Worm (Caenorhabditis elegans) whole organism, young adult: ENCODE results near the gene Y66H1A.8.

Source experiments
- B0261.1 ChIP-seq: sonication (generic microtip); optimal IDR thresholded peaks from 2 replicates; lab custom pipeline; 2016; ENCODE audit warnings: mild to moderate bottlenecking, missing genetic modification characterization, moderate library complexity, missing compliant biosample characterization
- B0336.3 ChIP-seq: fragments of 200-800 bp; sonication (Bioruptor generic); IDR thresholded peaks from 2 replicates; pipeline ENCODE4 v1.3.6; 2022; ENCODE audit warnings: missing genetic modification characterization, missing compliant biosample characterization
- C06A6.2 ChIP-seq: fragments of 200-800 bp; sonication (Bioruptor generic); conservative IDR thresholded peaks from 2 replicates; pipeline ENCODE4 v1.3.6; 2022; ENCODE audit warnings: missing genetic modification characterization, missing compliant biosample characterization
- C17E4.6 ChIP-seq: fragments of 200-800 bp; sonication (Bioruptor generic); IDR thresholded peaks from 2 replicates; pipeline ENCODE4 v1.3.6; 2022; ENCODE audit warnings: missing genetic modification reagents, missing genetic modification characterization, missing compliant biosample characterization
- F10E7.11 ChIP-seq: sonication (generic microtip); optimal IDR thresholded peaks from 2 replicates; lab custom pipeline; 2017; ENCODE audit warnings: mild to moderate bottlenecking, missing genetic modification characterization, moderate library complexity, missing compliant biosample characterization
- F33H1.4 ChIP-seq: fragments of 200-800 bp; sonication (Bioruptor generic); IDR thresholded peaks from 2 replicates; pipeline ENCODE4 v1.3.6; 2022; ENCODE audit warnings: missing genetic modification reagents, missing genetic modification characterization, missing compliant biosample characterization
- F57A8.1 ChIP-seq: fragments of 200-800 bp; sonication (Bioruptor generic); optimal IDR thresholded peaks from 2 replicates; lab custom pipeline; 2018; ENCODE audit warnings: mild to moderate bottlenecking, missing genetic modification characterization, moderate library complexity, missing compliant biosample characterization
- F57C9.4 ChIP-seq: sonication (generic microtip); optimal IDR thresholded peaks from 2 replicates; lab custom pipeline; 2017; ENCODE audit warnings: mild to moderate bottlenecking, missing genetic modification characterization, missing compliant biosample characterization
- K12H6.12 ChIP-seq: fragments of 200-800 bp; sonication (Bioruptor generic); optimal IDR thresholded peaks from 2 replicates; lab custom pipeline; 2018; ENCODE audit warnings: mild to moderate bottlenecking, missing genetic modification characterization, missing compliant biosample characterization
- T26A5.8 ChIP-seq: sonication (generic microtip); optimal IDR thresholded peaks from 2 replicates; lab custom pipeline; 2016; ENCODE audit warnings: missing genetic modification characterization, missing compliant biosample characterization
- Y53G8AR.9 ChIP-seq: fragments of 200-800 bp; sonication (Bioruptor generic); conservative IDR thresholded peaks from 2 replicates; pipeline ENCODE4 v1.3.6; 2022; ENCODE audit warnings: missing genetic modification reagents, missing genetic modification characterization, missing compliant biosample characterization
- Y95B8A.8 ChIP-seq: fragments of 200-800 bp; sonication (Bioruptor generic); IDR thresholded peaks from 2 replicates; pipeline ENCODE4 v1.3.6; 2022; ENCODE audit warnings: missing genetic modification reagents, missing genetic modification characterization, missing compliant biosample characterization
- aptf-3 ChIP-seq: fragments of 200-800 bp; sonication (Bioruptor generic); IDR thresholded peaks from 2 replicates; pipeline ENCODE4 v1.3.6; 2022; ENCODE audit warnings: missing genetic modification characterization, missing compliant biosample characterization
- atf-7 ChIP-seq: sonication (generic microtip); optimal IDR thresholded peaks from 2 replicates; lab custom pipeline; 2017; ENCODE audit warnings: mild to moderate bottlenecking, missing genetic modification characterization, missing compliant biosample characterization
- athp-1 ChIP-seq: sonication (generic microtip); optimal IDR thresholded peaks from 2 replicates; lab custom pipeline; 2017; ENCODE audit warnings: mild to moderate bottlenecking, missing genetic modification characterization, missing compliant biosample characterization
- attf-5 ChIP-seq: fragments of 200-800 bp; sonication (Bioruptor generic); optimal IDR thresholded peaks from 2 replicates; lab custom pipeline; 2018; ENCODE audit warnings: mild to moderate bottlenecking, missing genetic modification characterization, missing compliant biosample characterization
- bed-2 ChIP-seq: fragments of 200-800 bp; sonication (Bioruptor generic); IDR thresholded peaks from 2 replicates; pipeline ENCODE4 v1.3.6; 2022; ENCODE audit warnings: missing genetic modification reagents, missing genetic modification characterization, missing compliant biosample characterization
- ccch-3 ChIP-seq: fragments of 200-800 bp; sonication (Bioruptor generic); optimal IDR thresholded peaks from 2 replicates; lab custom pipeline; 2018; ENCODE audit warnings: mild to moderate bottlenecking, missing genetic modification characterization, missing compliant biosample characterization
- chd-7 ChIP-seq: sonication (generic microtip); optimal IDR thresholded peaks from 2 replicates; lab custom pipeline; 2016; ENCODE audit warnings: mild to moderate bottlenecking, missing genetic modification characterization, moderate library complexity, missing compliant biosample characterization
- egrh-3 ChIP-seq: fragments of 200-800 bp; sonication (Bioruptor generic); IDR thresholded peaks from 2 replicates; pipeline ENCODE4 v1.3.6; 2022; ENCODE audit warnings: missing genetic modification reagents, missing genetic modification characterization, missing compliant biosample characterization
- fkh-3 ChIP-seq: sonication (generic microtip); optimal IDR thresholded peaks from 2 replicates; lab custom pipeline; 2016; ENCODE audit warnings: mild to moderate bottlenecking, missing genetic modification characterization, missing compliant biosample characterization
- gei-17 ChIP-seq: fragments of 200-800 bp; sonication (Bioruptor generic); optimal IDR thresholded peaks from 2 replicates; lab custom pipeline; 2018; ENCODE audit warnings: mild to moderate bottlenecking, missing genetic modification characterization, missing compliant biosample characterization
- him-1 ChIP-seq: sonication (generic microtip); optimal IDR thresholded peaks from 2 replicates; lab custom pipeline; 2016; ENCODE audit warnings: missing genotype, missing genetic modification reagents, missing genetic modification characterization, missing compliant biosample characterization
- hlh-12 ChIP-seq: sonication (generic microtip); optimal IDR thresholded peaks from 2 replicates; lab custom pipeline; 2016; ENCODE audit warnings: missing genetic modification characterization, missing compliant biosample characterization
- hmg-20 ChIP-seq: fragments of 200-800 bp; sonication (Bioruptor generic); IDR thresholded peaks from 2 replicates; pipeline ENCODE4 v1.3.6; 2022; ENCODE audit warnings: missing genetic modification reagents, missing genetic modification characterization, missing compliant biosample characterization
- lag-1 ChIP-seq: fragments of 200-800 bp; sonication (Bioruptor generic); IDR thresholded peaks from 2 replicates; pipeline ENCODE4 v1.3.6; 2022; ENCODE audit warnings: missing genetic modification reagents, missing genetic modification characterization, missing compliant biosample characterization
- lin-26 ChIP-seq: fragments of 200-800 bp; sonication (Bioruptor generic); IDR thresholded peaks from 2 replicates; pipeline ENCODE4 v1.3.6; 2022; ENCODE audit warnings: missing genetic modification reagents, missing genetic modification characterization, missing compliant biosample characterization
- lin-35 ChIP-seq, 3 experiments: fragments of 150-350 bp in 2 of 3; sonication (generic microtip) in 1 of 3; optimal IDR thresholded peaks; 2 replicates each; lab custom pipeline; 2014 to 2018; ENCODE audit warnings: missing biosample characterization in 3 of 3, missing genetic modification characterization in 3 of 3, missing genetic modification reagents in 3 of 3
- lir-1 ChIP-seq: fragments of 200-800 bp; sonication (Bioruptor generic); conservative IDR thresholded peaks from 2 replicates; pipeline ENCODE4 v1.3.6; 2022; ENCODE audit warnings: missing genetic modification reagents, missing genetic modification characterization, missing compliant biosample characterization
- lsl-1 ChIP-seq: fragments of 200-800 bp; sonication (Bioruptor generic); optimal IDR thresholded peaks from 2 replicates; lab custom pipeline; 2018; ENCODE audit warnings: mild to moderate bottlenecking, missing genetic modification characterization, moderate library complexity, missing compliant biosample characterization
- madf-10 ChIP-seq: sonication (generic microtip); optimal IDR thresholded peaks from 2 replicates; lab custom pipeline; 2016; ENCODE audit warnings: mild to moderate bottlenecking, missing genetic modification characterization, missing compliant biosample characterization
- madf-6 ChIP-seq: fragments of 200-800 bp; sonication (Bioruptor generic); IDR thresholded peaks from 2 replicates; pipeline ENCODE4 v1.3.6; 2022; ENCODE audit warnings: missing genetic modification reagents, missing genetic modification characterization, missing compliant biosample characterization
- nhr-80 ChIP-seq: sonication (generic microtip); optimal IDR thresholded peaks from 2 replicates; lab custom pipeline; 2016; ENCODE audit warnings: missing genetic modification characterization, missing compliant biosample characterization
- pha-4 ChIP-seq: fragments of 150-350 bp; sonication (generic microtip); optimal IDR thresholded peaks from 2 replicates; lab custom pipeline; 2014; ENCODE audit warnings: missing biosample characterization, missing genetic modification reagents, missing genetic modification characterization
- rcor-1 ChIP-seq: fragments of 200-800 bp; sonication (Bioruptor generic); IDR thresholded peaks from 2 replicates; pipeline ENCODE4 v1.3.6; 2022; ENCODE audit warnings: missing genetic modification reagents, missing genetic modification characterization, missing compliant biosample characterization
- repo-1 ChIP-seq: sonication (generic microtip); optimal IDR thresholded peaks from 2 replicates; lab custom pipeline; 2017; ENCODE audit warnings: mild to moderate bottlenecking, missing genetic modification characterization, missing compliant biosample characterization
- sdz-38 ChIP-seq: sonication (generic microtip); optimal IDR thresholded peaks from 2 replicates; lab custom pipeline; 2016; ENCODE audit warnings: missing genotype, missing genetic modification characterization, missing compliant biosample characterization
- somi-1 ChIP-seq: fragments of 200-800 bp; sonication (Bioruptor generic); optimal IDR thresholded peaks from 2 replicates; lab custom pipeline; 2018; ENCODE audit warnings: mild to moderate bottlenecking, missing genetic modification characterization, missing compliant biosample characterization
- sptf-2 ChIP-seq: fragments of 200-800 bp; sonication (Bioruptor generic); optimal IDR thresholded peaks from 2 replicates; lab custom pipeline; 2018; ENCODE audit warnings: mild to moderate bottlenecking, missing genetic modification characterization, missing compliant biosample characterization
- tbx-9 ChIP-seq: sonication (generic microtip); optimal IDR thresholded peaks from 2 replicates; lab custom pipeline; 2016; ENCODE audit warnings: borderline replicate concordance, missing genetic modification characterization, inconsistent platforms, missing compliant biosample characterization
- tlf-1 ChIP-seq: fragments of 200-800 bp; sonication (Bioruptor generic); optimal IDR thresholded peaks from 2 replicates; lab custom pipeline; 2018; ENCODE audit warnings: mild to moderate bottlenecking, missing genetic modification characterization, missing compliant biosample characterization
- unc-130 ChIP-seq: sonication (generic microtip); optimal IDR thresholded peaks from 2 replicates; lab custom pipeline; 2016; ENCODE audit warnings: missing genetic modification reagents, missing genetic modification characterization, missing compliant biosample characterization
- zfh-2 ChIP-seq: fragments of 200-800 bp; sonication (Bioruptor generic); conservative IDR thresholded peaks from 2 replicates; pipeline ENCODE4 v1.3.6; 2022; ENCODE audit warnings: missing genetic modification reagents, missing genetic modification characterization, missing compliant biosample characterization
- ztf-18 ChIP-seq: sonication (generic microtip); optimal IDR thresholded peaks from 2 replicates; lab custom pipeline; 2016; ENCODE audit warnings: missing genotype, mild to moderate bottlenecking, missing genetic modification characterization, missing compliant biosample characterization
- ztf-22 ChIP-seq: fragments of 200-800 bp; sonication (Bioruptor generic); optimal IDR thresholded peaks from 2 replicates; lab custom pipeline; 2018; ENCODE audit warnings: mild to moderate bottlenecking, missing genetic modification characterization, moderate library complexity, missing compliant biosample characterization
- ztf-6 ChIP-seq: fragments of 200-800 bp; sonication (Bioruptor generic); IDR thresholded peaks from 2 replicates; pipeline ENCODE4 v1.3.6; 2022; ENCODE audit warnings: missing genetic modification reagents, missing genetic modification characterization, missing compliant biosample characterization

Gene Y66H1A.8

DNA sequence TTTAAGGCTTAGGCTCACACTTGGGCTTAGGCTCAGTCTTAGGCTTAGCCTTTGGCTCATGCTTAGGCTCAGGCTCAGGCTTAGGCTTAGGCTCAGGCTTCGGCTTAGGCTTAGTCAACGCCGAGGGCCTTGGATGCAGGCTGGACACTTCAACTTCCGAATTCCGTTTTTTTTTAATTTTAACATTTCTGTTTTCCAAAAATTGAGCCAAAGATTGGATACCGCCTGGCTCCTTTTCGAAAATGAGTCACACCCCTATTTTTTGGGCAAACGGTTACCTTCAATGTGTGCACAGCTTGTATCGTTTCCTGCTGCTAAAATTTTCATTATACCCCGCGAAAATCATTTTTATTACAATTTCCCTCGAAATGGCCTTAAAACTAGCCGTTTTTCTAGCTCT is 768 bp upstream of the Y66H1A.8 start, which contains the start of gene M04G7.1:
TSS of gene M04G7.1 (plus strand) at position 301 of the 400 bp plus-strand sequence.
- no peak for TF ChIP-seq F33H1.4 (GFP tag; lab: Robert Waterston, UW)
- TF ChIP-seq B0261.1 (tag; lab: Kevin White, UChicago): no peak
- no peak for TF ChIP-seq sptf-2 (GFP tag; lab: Kevin White, UChicago)
- TF ChIP-seq chd-7 (tag; lab: Kevin White, UChicago): no peak
- no peak for TF ChIP-seq gei-17
- no peak for TF ChIP-seq C06A6.2
- no peak for TF ChIP-seq ccch-3
- TF ChIP-seq nhr-80 (tag; lab: Kevin White, UChicago): no peak
- TF ChIP-seq, all 124 proteins: peak for 0

DNA sequence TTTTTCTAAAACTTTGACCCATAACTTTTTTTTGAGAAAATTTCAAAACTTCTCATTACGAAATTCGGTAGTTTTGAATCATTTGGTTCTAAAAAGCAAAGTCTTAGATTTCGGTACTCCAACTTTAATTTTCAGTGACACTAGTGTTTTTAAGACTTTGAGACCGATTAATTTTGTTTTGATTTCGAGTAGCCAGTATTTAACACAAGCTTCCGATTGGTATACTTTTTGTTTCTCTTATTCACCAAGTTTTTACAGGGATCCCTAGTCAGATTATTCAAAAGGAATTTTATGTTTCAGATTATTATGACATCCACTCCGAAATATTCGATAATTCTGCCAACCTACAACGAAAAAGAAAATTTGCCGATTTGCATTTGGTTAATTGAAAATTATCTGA is 9.3 kb downstream of the Y66H1A.8 start, which contains the start of gene dpm-1:
TSS of gene dpm-1 (plus strand) at position 301 of the 400 bp plus-strand sequence.
- TF ChIP-seq lir-1 (GFP tag; lab: Robert Waterston, UW): no peak
- no peak for TF ChIP-seq madf-6 (GFP tag; lab: Robert Waterston, UW)
- no peak for TF ChIP-seq ztf-22 (GFP tag; lab: Kevin White, UChicago)
- TF ChIP-seq bed-2 (GFP tag; lab: Robert Waterston, UW): no peak
- TF ChIP-seq madf-10: no peak
- TF ChIP-seq sdz-38 (tag; lab: Kevin White, UChicago): no peak
- no peak for TF ChIP-seq Y95B8A.8 (GFP tag; lab: Robert Waterston, UW)
- no peak for TF ChIP-seq repo-1 (tag; lab: Kevin White, UChicago)
- TF ChIP-seq ztf-6 (GFP tag; lab: Robert Waterston, UW): no peak

DNA sequence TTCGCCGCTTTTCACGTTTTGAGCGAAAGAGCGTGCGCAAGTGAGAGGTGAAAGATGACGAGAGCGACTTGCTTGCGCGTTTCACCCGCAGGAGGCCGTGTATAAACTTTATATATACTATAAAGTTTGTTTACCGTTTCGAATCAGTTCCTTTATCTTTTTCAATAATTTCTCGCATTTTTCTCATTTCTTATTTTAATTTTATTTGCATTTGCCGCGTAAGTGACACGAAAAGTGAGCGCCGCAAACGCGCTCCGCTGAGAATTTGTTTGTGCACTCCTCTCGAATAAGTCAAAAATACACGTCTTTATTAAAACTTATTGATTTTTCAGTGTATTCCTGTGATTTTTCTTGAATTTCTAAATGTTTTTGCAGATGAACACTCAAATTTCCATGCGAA is 11.1 kb downstream of the Y66H1A.8 start, which contains the start of gene mrpl-55:
TSS of gene mrpl-55 (plus strand) at position 364 of the 400 bp plus-strand sequence.
- no peak for TF ChIP-seq somi-1 (GFP tag; lab: Kevin White, UChicago)
- no peak for TF ChIP-seq C17E4.6 (GFP tag; lab: Robert Waterston, UW)
- TF ChIP-seq B0336.3 (GFP tag; lab: Robert Waterston, UW): peak; percentile 40; the same call in 1 of the 2 replicates
- no peak for TF ChIP-seq Y53G8AR.9
- no peak for TF ChIP-seq fkh-3 (tag; lab: Kevin White, UChicago)
- no peak for TF ChIP-seq F10E7.11
- TF ChIP-seq sptf-2 (GFP tag; lab: Kevin White, UChicago): no peak
- TF ChIP-seq ztf-6 (GFP tag; lab: Robert Waterston, UW): 0 out of 2 replicates have a peak, but pooled peaks have one; percentile 11
- TF ChIP-seq hmg-20: no peak
- TF ChIP-seq K12H6.12: peak; percentile 29
- TF ChIP-seq him-1 (tag; lab: Kevin White, UChicago): peak; percentile 41
- TF ChIP-seq unc-130 (GFP tag; lab: Kevin White, UChicago): peak; percentile 18
- no peak for TF ChIP-seq pha-4 (tag; lab: Kevin White, UChicago)
- TF ChIP-seq hlh-12 (tag; lab: Kevin White, UChicago): no peak
- TF ChIP-seq egrh-3 (GFP tag; lab: Robert Waterston, UW): no peak
- peak; percentile 25 for TF ChIP-seq lsl-1
- no peak for TF ChIP-seq aptf-3
- TF ChIP-seq tlf-1 (GFP tag; lab: Kevin White, UChicago): peak; percentile 27
- TF ChIP-seq T26A5.8 (tag; lab: Kevin White, UChicago): no peak
- TF ChIP-seq atf-7 (tag; lab: Kevin White, UChicago): no peak
- no peak for TF ChIP-seq F57A8.1 (GFP tag; lab: Kevin White, UChicago)
- TF ChIP-seq lag-1 (GFP tag; lab: Robert Waterston, UW): no peak
- TF ChIP-seq lir-1 (GFP tag; lab: Robert Waterston, UW): no peak; the same call in 1 of the 2 replicates
- no peak for TF ChIP-seq F57C9.4 (tag; lab: Kevin White, UChicago)
- no peak for TF ChIP-seq nhr-80 (tag; lab: Kevin White, UChicago)
- TF ChIP-seq tbx-9 (tag; lab: Kevin White, UChicago): no peak
- TF ChIP-seq lin-35 (GFP tag; optimal IDR thresholded peaks at IDR 0.05; lab: Kevin White, UChicago): peak in 1 of 3 experiments; percentile 91
- no peak for TF ChIP-seq ztf-18 (tag; lab: Kevin White, UChicago)
- TF ChIP-seq attf-5 (GFP tag; lab: Kevin White, UChicago): peak; percentile 79
- peak; percentile 49 for TF ChIP-seq athp-1
- no peak for TF ChIP-seq lin-26 (GFP tag; lab: Robert Waterston, UW)
- TF ChIP-seq zfh-2 (GFP tag; lab: Robert Waterston, UW): no peak
- no peak for TF ChIP-seq rcor-1
